Worm (Caenorhabditis elegans): Measurements from ENCODE around the gene C02B4.3.

The C02B4.3 gene

ce11 chrX:12670385-12670784 is 10.7 kb upstream of the C02B4.3 start (continued):
- TF ChIP-seq dmd-4 (tag; optimal IDR thresholded peaks at IDR 0.05; ENCODE audit: borderline replicate concordance) (peak; percentile 31), madf-2 (tag; optimal IDR thresholded peaks at IDR 0.05) (no peak), F13H6.1 (tag; optimal IDR thresholded peaks at IDR 0.05) (peak; percentile 34), hlh-15 (tag; optimal IDR thresholded peaks at IDR 0.05) (no peak), odd-2 (tag; optimal IDR thresholded peaks at IDR 0.05) (no peak), ceh-18 (tag; optimal IDR thresholded peaks at IDR 0.05) (peak; percentile 70), fkh-6 (tag; optimal IDR thresholded peaks at IDR 0.05) (peak; percentile 42), ama-1 (optimal IDR thresholded peaks at IDR 0.05) (no peak), tbx-7 (tag; optimal IDR thresholded peaks at IDR 0.05) (no peak), pax-1 (tag; optimal IDR thresholded peaks at IDR 0.05) (no peak), ceh-2 (tag; optimal IDR thresholded peaks at IDR 0.05) (peak; percentile 55), ceh-48 (tag; optimal IDR thresholded peaks at IDR 0.05) (peak; percentile 52), pqm-1 (tag; optimal IDR thresholded peaks at IDR 0.05) (no peak), ets-4 (tag; optimal IDR thresholded peaks at IDR 0.05) (peak; percentile 5), unc-3 (GFP tag; conservative IDR thresholded peaks at IDR 0.05) (no peak), unc-3 (tag; optimal IDR thresholded peaks at IDR 0.05) (no peak), nhr-232 (tag; optimal IDR thresholded peaks at IDR 0.05) (peak; percentile 3)

ce11 chrX:12668941-12669501 is 9.4 kb upstream of the C02B4.3 start:
- TF ChIP-seq ceh-45 (GFP tag; IDR thresholded peaks at IDR 0.05) (no peak), ref-2 (tag; optimal IDR thresholded peaks at IDR 0.05) (no peak), ama-1 (optimal IDR thresholded peaks at IDR 0.05) (no peak), unc-86 (tag; optimal IDR thresholded peaks at IDR 0.05) (no peak), ceh-30 (tag; optimal IDR thresholded peaks at IDR 0.05) (no peak), C08G9.2 (tag; optimal IDR thresholded peaks at IDR 0.05) (no peak), dmd-4 (tag; optimal IDR thresholded peaks at IDR 0.05; ENCODE audit: borderline replicate concordance) (no peak), ceh-18 (tag; optimal IDR thresholded peaks at IDR 0.05) (no peak), ceh-6 (GFP tag; optimal IDR thresholded peaks at IDR 0.05) (no peak)

ce11 chrX:12667804-12668511 is 8.3 kb upstream of the C02B4.3 start, which contains the start of gene nhr-17:
Gene nhr-17 (minus strand): TSS chrX:12667854.
- TF ChIP-seq ceh-31 (tag; optimal IDR thresholded peaks at IDR 0.05) (no peak), ama-1 (optimal IDR thresholded peaks at IDR 0.05) (no peak), pros-1 (tag; optimal IDR thresholded peaks at IDR 0.05) (no peak), ahr-1 (tag; optimal IDR thresholded peaks at IDR 0.05) (no peak), ceh-19 (GFP tag; optimal IDR thresholded peaks at IDR 0.05) (no peak), ztf-16 (tag; optimal IDR thresholded peaks at IDR 0.05) (no peak), ceh-48 (tag; optimal IDR thresholded peaks at IDR 0.05) (no peak), tbx-7 (tag; optimal IDR thresholded peaks at IDR 0.05) (no peak), pat-9 (tag; optimal IDR thresholded peaks at IDR 0.05) (no peak), tbx-2 (tag; optimal IDR thresholded peaks at IDR 0.05) (no peak), C38D4.7 (GFP tag; optimal IDR thresholded peaks at IDR 0.05) (no peak), syd-9 (tag; optimal IDR thresholded peaks at IDR 0.05) (no peak)

ce11 chrX:12665799-12666198 is 6.2 kb upstream of the C02B4.3 start:
- TF ChIP-seq hlh-6 (tag; optimal IDR thresholded peaks at IDR 0.05) (no peak), sdc-2 (tag; optimal IDR thresholded peaks at IDR 0.05) (no peak), lim-6 (tag; optimal IDR thresholded peaks at IDR 0.05) (no peak), nfya-1 (tag; optimal IDR thresholded peaks at IDR 0.05) (no peak), madf-2 (tag; optimal IDR thresholded peaks at IDR 0.05) (no peak), npax-4 (tag; optimal IDR thresholded peaks at IDR 0.05) (no peak), ceh-48 (tag; optimal IDR thresholded peaks at IDR 0.05) (no peak), F13H6.1 (tag; optimal IDR thresholded peaks at IDR 0.05) (no peak), pqm-1 (tag; optimal IDR thresholded peaks at IDR 0.05) (no peak)

All from whole organism, late embryonic.